Worm (Caenorhabditis elegans): ENCODE results near the gene Y59C2A.1.

ce11 chrII:2177735-2178134 is 30.2 kb upstream of the Y59C2A.1 start:
- TF ChIP-seq lin-39 (tag; optimal IDR thresholded peaks at IDR 0.05) (no peak), nhr-11 (tag; optimal IDR thresholded peaks at IDR 0.05) (no peak), skn-1 (tag; optimal IDR thresholded peaks at IDR 0.05) (no peak), dve-1 (tag; optimal IDR thresholded peaks at IDR 0.05; ENCODE audit: insufficient read depth) (no peak), lin-13 (GFP tag; optimal IDR thresholded peaks at IDR 0.05) (no peak), ZK546.5 (tag; optimal IDR thresholded peaks at IDR 0.05) (no peak), dmd-9 (GFP tag; IDR thresholded peaks at IDR 0.05) (no peak), Y5F2A.4 (GFP tag; optimal IDR thresholded peaks at IDR 0.05) (no peak), mxl-2 (GFP tag; conservative IDR thresholded peaks at IDR 0.05) (no peak), fos-1 (tag; optimal IDR thresholded peaks at IDR 0.05) (no peak), nhr-237 (tag; optimal IDR thresholded peaks at IDR 0.05) (no peak), nhr-10 (tag; optimal IDR thresholded peaks at IDR 0.05) (no peak), unc-39 (tag; optimal IDR thresholded peaks at IDR 0.05) (no peak)
